Fruit fly (Drosophila melanogaster): ENCODE measurements around the gene Sap-r.

Gene Sap-r

dm6 chr3R:30872301-30873044 lies 16.4 kb downstream of the Sap-r start, which contains the start of gene CG15545:
TSS of gene CG15545 (minus strand) at chr3R:30872351.
- TF ChIP-seq sens (GFP tag): peak; percentile 60
- TF ChIP-seq Blimp-1 (GFP tag; optimal IDR thresholded peaks at IDR 0.05): peak; percentile 21
- TF ChIP-seq CG2199 (GFP tag; IDR thresholded peaks at IDR 0.05): no peak
- no peak for TF ChIP-seq stwl (tag; optimal IDR thresholded peaks at IDR 0.05)
- TF ChIP-seq Mrtf (GFP tag; IDR thresholded peaks at IDR 0.05): 0 out of 3 replicates have a peak, but pooled peaks have one; percentile 9

dm6 chr3R:30870317-30870878 lies 18.5 kb downstream of the Sap-r start:
- TF ChIP-seq sisA (GFP tag; IDR thresholded peaks at IDR 0.05): no peak
- TF ChIP-seq CG13287 (GFP tag; IDR thresholded peaks at IDR 0.05; ENCODE audit: partially characterized antibody): peak; percentile 19; the same call in 1 of the 2 replicates
- TF ChIP-seq CG15073 (GFP tag; optimal IDR thresholded peaks at IDR 0.05): no peak
- no peak for TF ChIP-seq CG13775 (GFP tag; optimal IDR thresholded peaks at IDR 0.05)
- peak; percentile 60 for TF ChIP-seq CG8290 (GFP tag; optimal IDR thresholded peaks at IDR 0.05)
- TF ChIP-seq CG8290 (tag; optimal IDR thresholded peaks at IDR 0.05): peak in 1 of 2 experiments; percentile 29
- no peak for TF ChIP-seq run (tag; optimal IDR thresholded peaks at IDR 0.05)
- no peak for TF ChIP-seq CG10462 (GFP tag; optimal IDR thresholded peaks at IDR 0.05)
- TF ChIP-seq CG11247 (GFP tag; IDR thresholded peaks at IDR 0.05): no peak
- no peak for TF ChIP-seq CG18476 (GFP tag; optimal IDR thresholded peaks at IDR 0.05)
- 0 out of 2 replicates have a peak, but pooled peaks have one; percentile 16 for TF ChIP-seq CG11085 (GFP tag; IDR thresholded peaks at IDR 0.05)
- peak; percentile 15 for TF ChIP-seq gem (tag; optimal IDR thresholded peaks at IDR 0.05)
- TF ChIP-seq CG8924 (tag; optimal IDR thresholded peaks at IDR 0.05): no peak
- peak; percentile 20; the same call in 1 of the 2 replicates for TF ChIP-seq vvl (GFP tag; IDR thresholded peaks at IDR 0.05)
- TF ChIP-seq PHDP (tag; optimal IDR thresholded peaks at IDR 0.05): no peak
- peak; percentile 94 for TF ChIP-seq CTCF (GFP tag; optimal IDR thresholded peaks at IDR 0.05)
- TF ChIP-seq cato (GFP tag; optimal IDR thresholded peaks at IDR 0.05; ENCODE audit: borderline replicate concordance): no peak
- no peak for TF ChIP-seq ase (GFP tag; IDR thresholded peaks at IDR 0.05)
- TF ChIP-seq eve (GFP tag; optimal IDR thresholded peaks at IDR 0.05): no peak
- no peak for TF ChIP-seq CG9727 (GFP tag; optimal IDR thresholded peaks at IDR 0.05)
- peak; percentile 43 for TF ChIP-seq CG11504 (tag; optimal IDR thresholded peaks at IDR 0.05)
- TF ChIP-seq ERR (GFP tag; optimal IDR thresholded peaks at IDR 0.05): no peak
- TF ChIP-seq CG7786 (GFP tag; optimal IDR thresholded peaks at IDR 0.05): no peak
- TF ChIP-seq CG17328 (GFP tag; IDR thresholded peaks at IDR 0.05): no peak
- no peak for TF ChIP-seq sd (tag; optimal IDR thresholded peaks at IDR 0.05)
- no peak for TF ChIP-seq CG4424 (GFP tag; optimal IDR thresholded peaks at IDR 0.05)
- TF ChIP-seq CG8359 (GFP tag; optimal IDR thresholded peaks at IDR 0.05; ENCODE audit: borderline replicate concordance): no peak
- TF ChIP-seq Fer2 (tag; optimal IDR thresholded peaks at IDR 0.05): no peak
- TF ChIP-seq YL-1 (GFP tag; optimal IDR thresholded peaks at IDR 0.05): no peak
- no peak for TF ChIP-seq CG17802 (tag; optimal IDR thresholded peaks at IDR 0.05)
- no peak for TF ChIP-seq grau (tag; optimal IDR thresholded peaks at IDR 0.05)
- no peak for TF ChIP-seq ranshi (GFP tag; IDR thresholded peaks at IDR 0.05)
- no peak for TF ChIP-seq Adf1 (GFP tag; IDR thresholded peaks at IDR 0.05)
- TF ChIP-seq kay (GFP tag; optimal IDR thresholded peaks at IDR 0.05): no peak
- no peak for TF ChIP-seq dmrt11E (tag; optimal IDR thresholded peaks at IDR 0.05)
- peak; percentile 34; the same call in 1 of the 2 replicates for TF ChIP-seq CG42726 (GFP tag; IDR thresholded peaks at IDR 0.05; ENCODE audit: partially characterized antibody)
- no peak for TF ChIP-seq her (GFP tag; optimal IDR thresholded peaks at IDR 0.05)
- TF ChIP-seq CkIIα-i1 (GFP tag; IDR thresholded peaks at IDR 0.05): no peak
- TF ChIP-seq ara (GFP tag; IDR thresholded peaks at IDR 0.05): no peak
- peak; percentile 66 for TF ChIP-seq Ets65A (GFP tag)
- no peak for TF ChIP-seq jing (GFP tag; optimal IDR thresholded peaks at IDR 0.05)
- peak; percentile 16; the same call in 1 of the 2 replicates for TF ChIP-seq Ada2b (GFP tag; IDR thresholded peaks at IDR 0.05)
- TF ChIP-seq sc (optimal IDR thresholded peaks at IDR 0.05): no peak
- TF ChIP-seq sc (GFP tag; optimal IDR thresholded peaks at IDR 0.05): no peak
